Worm (Caenorhabditis elegans) whole organism, early embryonic: ENCODE data around the gene C43H6.6.

ENCODE experiments used
- B0310.2 ChIP-seq: sonication (generic microtip); optimal IDR thresholded peaks from 2 replicates; lab custom pipeline; 2016; ENCODE audit warnings: mild to moderate bottlenecking, missing genetic modification characterization, missing compliant biosample characterization
- F13C5.2 ChIP-seq: sonication (generic microtip); optimal IDR thresholded peaks from 2 replicates; lab custom pipeline; 2017; ENCODE audit warnings: mild to moderate bottlenecking, missing genetic modification characterization, inconsistent platforms, missing compliant biosample characterization
- ama-1 ChIP-seq: fragments of 150-350 bp; optimal IDR thresholded peaks from 2 replicates; lab custom pipeline; 2014
- ceh-36 ChIP-seq: sonication (generic microtip); optimal IDR thresholded peaks from 2 replicates; lab custom pipeline; 2016; ENCODE audit warnings: missing genetic modification characterization, inconsistent platforms, missing compliant biosample characterization
- ets-7 ChIP-seq: sonication (generic microtip); optimal IDR thresholded peaks from 2 replicates; lab custom pipeline; 2016; ENCODE audit warnings: missing genotype, missing genetic modification characterization, missing compliant biosample characterization
- hmbx-1 ChIP-seq: sonication (generic microtip); optimal IDR thresholded peaks from 2 replicates; lab custom pipeline; 2016; ENCODE audit warnings: mild to moderate bottlenecking, missing genetic modification characterization, missing compliant biosample characterization
- hmg-4 ChIP-seq: fragments of 200-800 bp; sonication (Bioruptor generic); optimal IDR thresholded peaks from 2 replicates; lab custom pipeline; 2018; ENCODE audit warnings: mild to moderate bottlenecking, missing genetic modification characterization, missing compliant biosample characterization
- hnd-1 ChIP-seq: sonication (generic microtip); optimal IDR thresholded peaks from 2 replicates; lab custom pipeline; 2016; ENCODE audit warnings: missing genetic modification characterization, missing compliant biosample characterization
- pes-1 ChIP-seq: fragments of 200-800 bp; sonication (Bioruptor generic); IDR thresholded peaks from 2 replicates; pipeline ENCODE4 v1.3.6; 2022; ENCODE audit warnings: missing genetic modification reagents, missing genetic modification characterization, missing compliant biosample characterization
- scrt-1 ChIP-seq: fragments of 200-800 bp; sonication (Bioruptor generic); IDR thresholded peaks from 2 replicates; pipeline ENCODE4 v1.3.6; 2022; ENCODE audit warnings: missing genetic modification characterization, missing compliant biosample characterization
- sea-1 ChIP-seq: fragments of 200-800 bp; sonication (Bioruptor generic); conservative IDR thresholded peaks from 2 replicates; pipeline ENCODE4 v1.3.6; 2022; ENCODE audit warnings: missing genetic modification characterization, missing compliant biosample characterization

DNA sequence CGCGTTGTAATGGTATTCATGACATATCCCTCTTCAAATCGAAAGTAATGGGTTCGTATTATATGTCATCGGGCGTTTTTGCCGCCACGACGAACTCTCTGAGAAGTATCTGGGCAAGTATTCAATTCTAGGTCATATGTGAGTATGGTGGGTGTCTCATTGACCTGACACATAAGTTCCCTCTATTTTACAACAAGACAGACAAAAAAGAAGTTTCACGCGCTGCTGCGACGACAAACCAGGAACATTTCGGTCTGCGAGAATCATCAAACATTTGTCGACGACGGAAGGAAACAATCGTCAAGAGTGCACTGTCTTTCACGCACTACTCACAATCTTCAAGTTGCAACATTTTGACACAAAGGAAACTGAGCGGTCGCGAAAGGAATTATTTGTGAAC, 30.2 kb downstream of the C43H6.6 start:
- no peak for TF ChIP-seq ama-1 (lab: Kevin White, UChicago)
- no peak for TF ChIP-seq ceh-36
- no peak for TF ChIP-seq scrt-1 (GFP tag; lab: Robert Waterston, UW)
- TF ChIP-seq B0310.2 (tag; lab: Kevin White, UChicago): no peak
- no peak for TF ChIP-seq hmg-4 (GFP tag; lab: Kevin White, UChicago)
- no peak for TF ChIP-seq pes-1 (GFP tag; lab: Robert Waterston, UW)
- no peak for TF ChIP-seq F13C5.2 (tag; lab: Kevin White, UChicago)
- TF ChIP-seq sea-1 (GFP tag; lab: Robert Waterston, UW): no peak
- no peak for TF ChIP-seq hmbx-1 (tag; lab: Kevin White, UChicago)
- TF ChIP-seq hnd-1 (tag; lab: Kevin White, UChicago): no peak
- TF ChIP-seq ets-7 (tag; lab: Kevin White, UChicago): no peak
